Fruit fly (Drosophila melanogaster) whole organism, embryonic: ENCODE results near the gene Irk1.

Experiments
- B-H2 ChIP-seq: fragments of 200-800 bp; sonication (Bioruptor generic); optimal IDR thresholded peaks from 2 replicates; lab custom pipeline; 2018; ENCODE audit warnings: missing biosample characterization, mild to moderate bottlenecking, missing genetic modification characterization
- BEAF-32 ChIP-seq: fragments of 200-800 bp; sonication (Bioruptor generic); optimal IDR thresholded peaks from 3 replicates; lab custom pipeline; 2017; ENCODE audit warnings: missing biosample characterization, missing genetic modification characterization, mild to moderate bottlenecking, moderate library complexity, missing genetic modification reagents
- Bdp1 ChIP-seq: fragments of 200-800 bp; sonication (Bioruptor generic); optimal IDR thresholded peaks from 3 replicates; lab custom pipeline; 2016; ENCODE audit warnings: missing biosample characterization, missing genetic modification characterization
- Blimp-1 ChIP-seq: fragments of 200-800 bp; sonication (Bioruptor generic); optimal IDR thresholded peaks from 3 replicates; lab custom pipeline; 2018; ENCODE audit warnings: missing biosample characterization, missing genetic modification characterization, mild to moderate bottlenecking, moderate library complexity, missing genetic modification reagents
- CG10147 ChIP-seq: fragments of 200-800 bp; sonication (Bioruptor generic); optimal IDR thresholded peaks from 2 replicates; lab custom pipeline; 2019; ENCODE audit warnings: missing biosample characterization, mild to moderate bottlenecking, missing genetic modification characterization, moderate library complexity
- CG10543 ChIP-seq: fragments of 200-800 bp; sonication (Bioruptor generic); optimal IDR thresholded peaks from 3 replicates; lab custom pipeline; 2017; ENCODE audit warnings: missing biosample characterization, mild to moderate bottlenecking, missing genetic modification characterization, moderate library complexity
- CG13287 ChIP-seq: fragments of 200-800 bp; sonication (Bioruptor generic); IDR thresholded peaks from 2 replicates; pipeline ENCODE4 v1.3.6; 2022; ENCODE audit warnings: missing biosample characterization, missing genetic modification characterization; ENCODE audit not compliant: partially characterized antibody
- CG14050 ChIP-seq: fragments of 200-800 bp; sonication (Bioruptor generic); IDR thresholded peaks from 3 replicates; pipeline ENCODE4 v1.3.6; 2022; ENCODE audit warnings: missing biosample characterization, missing genetic modification characterization
- CG15601 ChIP-seq: fragments of 200-800 bp; sonication (Bioruptor generic); optimal IDR thresholded peaks from 3 replicates; lab custom pipeline; 2019; ENCODE audit warnings: missing biosample characterization, mild to moderate bottlenecking, missing genetic modification characterization, moderate library complexity
- CG1603 ChIP-seq: fragments of 200-800 bp; sonication (Bioruptor generic); optimal IDR thresholded peaks from 2 replicates; lab custom pipeline; 2019; ENCODE audit warnings: missing biosample characterization, mild to moderate bottlenecking, missing genetic modification characterization, moderate library complexity
- CG18011 ChIP-seq: fragments of 200-800 bp; sonication (Bioruptor generic); optimal IDR thresholded peaks from 2 replicates; lab custom pipeline; 2017; ENCODE audit warnings: missing biosample characterization, missing genetic modification characterization, mild to moderate bottlenecking, moderate library complexity, missing genotype
- CG2889 ChIP-seq: fragments of 200-800 bp; sonication (Bioruptor generic); IDR thresholded peaks from 3 replicates; pipeline ENCODE4 v1.3.6; 2022; ENCODE audit warnings: missing biosample characterization, missing genetic modification characterization
- CG34376 ChIP-seq: fragments of 200-800 bp; sonication (Bioruptor generic); optimal IDR thresholded peaks from 2 replicates; lab custom pipeline; 2018; ENCODE audit warnings: missing biosample characterization, mild to moderate bottlenecking, missing genetic modification characterization
- CG3847 ChIP-seq: fragments of 200-800 bp; sonication (Bioruptor generic); IDR thresholded peaks from 2 replicates; pipeline ENCODE4 v1.3.6; 2022; ENCODE audit warnings: missing biosample characterization, missing genetic modification characterization
- CG4820 ChIP-seq: fragments of 200-800 bp; sonication (Bioruptor generic); optimal IDR thresholded peaks from 3 replicates; lab custom pipeline; 2016; ENCODE audit warnings: missing biosample characterization, missing genetic modification characterization
- CG7556 ChIP-seq: fragments of 200-800 bp; sonication (Bioruptor generic); optimal IDR thresholded peaks from 2 replicates; lab custom pipeline; 2017; ENCODE audit warnings: missing biosample characterization, mild to moderate bottlenecking, missing genetic modification characterization
- CG9215 ChIP-seq: fragments of 200-800 bp; sonication (Bioruptor generic); IDR thresholded peaks from 2 replicates; pipeline ENCODE4 v1.3.6; 2022; ENCODE audit warnings: missing biosample characterization, missing genetic modification characterization
- Chrac-16 ChIP-seq: fragments of 200-800 bp; sonication (Bioruptor generic); optimal IDR thresholded peaks from 3 replicates; lab custom pipeline; 2016; ENCODE audit warnings: missing biosample characterization, missing genetic modification characterization
- D ChIP-seq, 2 experiments: fragments of 200-800 bp in 1 of 2; fragments of >200 bp in 1 of 2; sonication (Bioruptor generic) in 1 of 2; optimal IDR thresholded peaks; 2 replicates in 1 of 2; 3 replicates in 1 of 2; lab custom pipeline; 2017; ENCODE audit warnings: mild to moderate bottlenecking in 1 of 2, missing biosample characterization in 1 of 2, missing genetic modification characterization in 1 of 2, missing genetic modification reagents in 1 of 2
- Deaf1 ChIP-seq: fragments of 200-800 bp; optimal IDR thresholded peaks from 3 replicates; lab custom pipeline; 2019; ENCODE audit warnings: missing biosample characterization, mild to moderate bottlenecking, missing genetic modification characterization, moderate library complexity
- ERR ChIP-seq: fragments of 200-800 bp; sonication (Bioruptor generic); optimal IDR thresholded peaks from 2 replicates; lab custom pipeline; 2016; ENCODE audit warnings: missing biosample characterization, missing genetic modification characterization
- Hmr ChIP-seq: fragments of 200-800 bp; sonication (Bioruptor generic); optimal IDR thresholded peaks from 3 replicates; lab custom pipeline; 2017; ENCODE audit warnings: mild to moderate bottlenecking, missing biosample characterization, missing genetic modification reagents, missing genetic modification characterization
- Opbp ChIP-seq: fragments of 200-800 bp; sonication (Bioruptor generic); IDR thresholded peaks from 3 replicates; pipeline ENCODE4 v1.3.6; 2022; ENCODE audit warnings: missing biosample characterization, missing genetic modification characterization; ENCODE audit not compliant: partially characterized antibody
- Optix ChIP-seq: fragments of 200-800 bp; sonication (Bioruptor generic); IDR thresholded peaks from 3 replicates; pipeline ENCODE4 v1.3.6; 2022; ENCODE audit warnings: missing biosample characterization, missing genetic modification characterization
- Rx ChIP-seq: fragments of 200-800 bp; sonication (Bioruptor generic); IDR thresholded peaks from 2 replicates; pipeline ENCODE4 v1.3.6; 2022; ENCODE audit warnings: missing biosample characterization, missing genetic modification characterization
- Usf ChIP-seq: fragments of 200-800 bp; sonication (Bioruptor generic); optimal IDR thresholded peaks from 2 replicates; lab custom pipeline; 2017; ENCODE audit warnings: missing genotype, missing biosample characterization, missing genetic modification characterization
- chif ChIP-seq, 2 experiments: fragments of 200-800 bp; sonication (Bioruptor generic); optimal IDR thresholded peaks; 3 replicates each; lab custom pipeline; 2016; ENCODE audit warnings: missing biosample characterization in 2 of 2, missing genetic modification characterization in 2 of 2
- corto ChIP-seq: fragments of 200-800 bp; sonication (Bioruptor generic); optimal IDR thresholded peaks from 2 replicates; lab custom pipeline; 2016; ENCODE audit warnings: missing biosample characterization, mild to moderate bottlenecking, missing genetic modification characterization, moderate library complexity
- da ChIP-seq: fragments of 200-800 bp; sonication (Bioruptor generic); optimal IDR thresholded peaks from 2 replicates; lab custom pipeline; 2016; ENCODE audit warnings: missing biosample characterization, missing genetic modification characterization
- esg ChIP-seq: fragments of 200-800 bp; sonication (Bioruptor generic); conservative IDR thresholded peaks from 2 replicates; pipeline ENCODE4 v1.3.6; 2022; ENCODE audit warnings: missing biosample characterization, missing genetic modification characterization
- gfzf ChIP-seq: fragments of 200-800 bp; sonication (Bioruptor generic); optimal IDR thresholded peaks from 2 replicates; lab custom pipeline; 2016; ENCODE audit warnings: missing biosample characterization, mild to moderate bottlenecking, missing genetic modification characterization, moderate library complexity
- grn ChIP-seq: fragments of 200-800 bp; sonication (Bioruptor generic); optimal IDR thresholded peaks from 3 replicates; lab custom pipeline; 2017; ENCODE audit warnings: missing biosample characterization, missing genetic modification characterization
- hkb ChIP-seq, 2 experiments: fragments of 200-800 bp in 1 of 2; fragments of >200 bp in 1 of 2; sonication (Bioruptor generic) in 1 of 2; IDR thresholded peaks in 1 of 2; optimal IDR thresholded peaks in 1 of 2; 2 replicates each; pipeline versions ENCODE4 v1.3.6 to Lab custom; 2017 to 2022; ENCODE audit warnings: missing biosample characterization in 1 of 2, missing genetic modification characterization in 1 of 2
- jigr1 ChIP-seq: fragments of 200-800 bp; sonication (Bioruptor generic); IDR thresholded peaks from 3 replicates; pipeline ENCODE4 v1.3.6; 2022; ENCODE audit warnings: missing biosample characterization, missing genetic modification characterization
- lbe ChIP-seq: fragments of 200-800 bp; sonication (Bioruptor generic); optimal IDR thresholded peaks from 2 replicates; lab custom pipeline; 2016; ENCODE audit warnings: missing biosample characterization, mild to moderate bottlenecking, missing genetic modification characterization
- luna ChIP-seq: fragments of 200-800 bp; sonication (Bioruptor generic); optimal IDR thresholded peaks from 2 replicates; lab custom pipeline; 2016; ENCODE audit warnings: missing biosample characterization, missing genetic modification characterization
- mam ChIP-seq: fragments of 200-800 bp; sonication (Bioruptor generic); optimal IDR thresholded peaks from 3 replicates; lab custom pipeline; 2016; ENCODE audit warnings: missing biosample characterization, missing genetic modification characterization
- onecut ChIP-seq: fragments of 200-800 bp; sonication (Bioruptor generic); IDR thresholded peaks from 2 replicates; pipeline ENCODE4 v1.3.6; 2022; ENCODE audit warnings: missing biosample characterization, missing genetic modification characterization
- salm ChIP-seq: fragments of 200-800 bp; sonication (Bioruptor generic); optimal IDR thresholded peaks from 2 replicates; lab custom pipeline; 2018; ENCODE audit warnings: missing biosample characterization, mild to moderate bottlenecking, missing genetic modification characterization
- sob ChIP-seq: fragments of 200-800 bp; sonication (Bioruptor generic); IDR thresholded peaks from 2 replicates; pipeline ENCODE4 v1.3.6; 2022; ENCODE audit warnings: missing biosample characterization, missing genetic modification characterization
- tin ChIP-seq: fragments of 200-800 bp; sonication (Bioruptor generic); optimal IDR thresholded peaks from 3 replicates; lab custom pipeline; 2016; ENCODE audit warnings: missing biosample characterization, missing genetic modification characterization
- tx ChIP-seq: fragments of 200-800 bp; sonication (Bioruptor generic); optimal IDR thresholded peaks from 2 replicates; lab custom pipeline; 2016; ENCODE audit warnings: missing biosample characterization, missing genetic modification characterization
- unc-4 ChIP-seq: fragments of 200-800 bp; sonication (Bioruptor generic); IDR thresholded peaks from 2 replicates; pipeline ENCODE4 v1.3.6; 2022; ENCODE audit warnings: missing biosample characterization, missing genetic modification characterization; ENCODE audit not compliant: partially characterized antibody
- zf30C ChIP-seq: fragments of 200-800 bp; sonication (Bioruptor generic); optimal IDR thresholded peaks from 3 replicates; lab custom pipeline; 2018; ENCODE audit warnings: missing biosample characterization, mild to moderate bottlenecking, missing genetic modification characterization

Gene Irk1

DNA sequence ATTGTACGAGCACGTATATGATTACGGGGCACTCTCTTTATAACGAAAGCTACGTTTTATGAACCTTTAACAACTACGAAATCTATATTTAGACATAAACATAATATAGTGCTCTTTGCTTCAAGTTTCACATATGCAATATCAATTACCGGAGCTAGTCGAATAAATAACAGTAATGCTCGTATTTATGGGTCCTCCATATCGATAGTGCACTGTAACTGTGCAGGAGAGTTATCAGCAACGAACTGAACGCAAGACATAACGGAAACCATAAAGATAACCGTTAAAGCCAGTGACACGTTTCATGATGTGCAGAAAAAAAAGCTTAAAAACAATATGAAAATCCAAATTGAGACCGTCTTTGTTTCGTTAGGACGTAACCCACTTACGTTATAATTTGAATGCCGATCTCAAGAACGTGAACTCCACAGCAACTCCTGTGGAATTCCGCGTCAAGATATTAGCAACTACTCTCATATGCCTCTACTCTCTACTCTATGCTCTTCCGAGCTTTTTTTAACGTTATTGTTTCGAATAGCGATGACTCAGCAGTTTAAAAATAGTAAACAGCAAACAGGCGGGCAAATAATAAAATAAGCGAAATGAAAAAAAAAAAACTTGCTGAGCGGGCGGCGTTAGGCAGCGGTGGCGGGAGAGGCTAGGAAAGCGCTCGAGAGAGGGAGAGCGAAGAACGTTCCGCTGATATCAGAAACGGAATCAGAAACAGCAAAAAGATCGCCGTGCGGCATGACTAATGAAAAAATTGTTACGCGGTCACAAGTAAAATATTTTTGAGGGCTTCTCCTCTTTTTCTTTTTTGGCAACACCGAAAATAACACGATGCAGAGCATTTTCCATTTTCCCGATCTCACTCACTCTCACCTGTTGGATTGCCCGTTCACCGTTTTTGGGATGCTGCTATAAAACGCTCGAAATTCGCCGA lies 22.1 kb downstream of the Irk1 start (continued):
- peak; percentile 68 for TF ChIP-seq B-H2 (GFP tag; lab: Kevin White, UChicago)
- TF ChIP-seq jigr1 (GFP tag; lab: Robert Waterston, UW) = 0 out of 3 replicates have a peak, but pooled peaks have one; percentile 15
- TF ChIP-seq da (GFP tag; lab: Kevin White, UChicago) = peak; percentile 2
- no peak for TF ChIP-seq grn (GFP tag; lab: Kevin White, UChicago)
- TF ChIP-seq mam = peak; percentile 74
- TF ChIP-seq CG9215 (GFP tag; lab: Robert Waterston, UW) = peak; percentile 44; the same call in 1 of the 2 replicates
- no peak for TF ChIP-seq CG2889 (GFP tag; lab: Robert Waterston, UW)
- peak; percentile 66 for TF ChIP-seq ERR (GFP tag; lab: Kevin White, UChicago)
- TF ChIP-seq CG34376 (GFP tag; lab: Kevin White, UChicago) = peak; percentile 9
- TF ChIP-seq D (optimal IDR thresholded peaks at IDR 0.05; lab: Kevin White, UChicago) = no peak
- TF ChIP-seq D (GFP tag; optimal IDR thresholded peaks at IDR 0.05; lab: Kevin White, UChicago) = peak; percentile 34
- peak; percentile 36 for TF ChIP-seq CG18011 (GFP tag; lab: Kevin White, UChicago)

DNA sequence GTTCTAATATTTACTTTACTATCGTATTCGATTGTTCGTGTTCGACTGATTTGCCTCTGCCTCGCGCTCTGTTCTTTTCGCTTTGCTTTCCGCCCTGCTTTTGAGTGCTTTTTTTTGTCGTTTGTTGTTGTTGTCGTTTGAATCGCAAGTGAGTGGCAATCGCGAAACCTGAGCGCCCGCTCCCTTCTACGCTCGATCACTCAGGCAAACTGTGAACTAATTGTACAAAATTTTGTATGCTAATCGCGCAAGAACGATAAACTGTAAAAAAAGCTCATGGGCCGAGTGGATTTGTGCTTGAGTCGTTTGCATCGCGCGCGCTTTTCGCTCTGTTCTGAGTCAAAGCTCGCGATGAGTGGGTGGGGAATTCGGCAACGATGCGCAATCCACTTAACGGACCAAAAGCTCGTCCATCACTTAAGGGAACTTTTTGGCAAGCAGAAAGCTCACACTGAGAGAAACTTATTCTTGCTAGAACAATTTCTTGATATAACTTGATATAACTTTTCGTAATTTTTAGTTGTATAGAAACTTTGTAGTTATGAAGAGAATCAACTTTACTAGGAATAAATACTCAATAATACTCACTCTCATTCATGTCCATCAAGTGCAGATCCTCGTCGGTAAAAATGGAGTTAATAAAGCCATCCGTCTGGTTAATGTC lies 23.1 kb downstream of the Irk1 start:
- no peak for TF ChIP-seq salm
- TF ChIP-seq CG4820 (GFP tag; lab: Kevin White, UChicago) = no peak
- TF ChIP-seq esg (GFP tag; lab: Robert Waterston, UW) = no peak
- TF ChIP-seq Rx (GFP tag; lab: Robert Waterston, UW) = 0 out of 2 replicates have a peak, but pooled peaks have one; percentile 12
- TF ChIP-seq corto (GFP tag; lab: Kevin White, UChicago) = peak; percentile 44
- TF ChIP-seq CG10147 (GFP tag; lab: Kevin White, UChicago) = peak; percentile 3
- no peak for TF ChIP-seq CG3847 (GFP tag; lab: Robert Waterston, UW)
- peak; percentile 28 for TF ChIP-seq Hmr (GFP tag; lab: Kevin White, UChicago)
- TF ChIP-seq CG15601 = no peak
- no peak for TF ChIP-seq Bdp1 (GFP tag; lab: Kevin White, UChicago)
- peak; percentile 79 for TF ChIP-seq CG10543 (GFP tag; lab: Kevin White, UChicago)
- peak; percentile 43 for TF ChIP-seq Deaf1 (tag; lab: Kevin White, UChicago)
- TF ChIP-seq CG13287 = peak; percentile 36; the same call in 1 of the 2 replicates
- TF ChIP-seq hkb (optimal IDR thresholded peaks at IDR 0.05; lab: Kevin White, UChicago) = no peak
- TF ChIP-seq hkb (GFP tag; IDR thresholded peaks at IDR 0.05; lab: Robert Waterston, UW) = 0 out of 2 replicates have a peak, but pooled peaks have one; percentile 42
- peak; percentile 76 for TF ChIP-seq zf30C (GFP tag; lab: Kevin White, UChicago)
- TF ChIP-seq Blimp-1 = peak; percentile 9
- TF ChIP-seq Opbp (GFP tag; lab: Robert Waterston, UW) = no peak
- TF ChIP-seq Optix (GFP tag; lab: Robert Waterston, UW) = no peak
- TF ChIP-seq CG7556 (GFP tag; lab: Kevin White, UChicago) = peak; percentile 9
- TF ChIP-seq lbe (GFP tag; lab: Kevin White, UChicago) = peak; percentile 1
- no peak for TF ChIP-seq gfzf
- TF ChIP-seq tin (GFP tag; lab: Kevin White, UChicago) = no peak
- peak; percentile 9 for TF ChIP-seq Chrac-16
- peak; percentile 34; the same call in 1 of the 3 replicates for TF ChIP-seq CG14050
- peak; percentile 55 for TF ChIP-seq sob (GFP tag; lab: Robert Waterston, UW)
- TF ChIP-seq CG1603 (tag; lab: Kevin White, UChicago) = peak; percentile 34
- TF ChIP-seq onecut = no peak
- TF ChIP-seq tx (GFP tag; lab: Kevin White, UChicago) = peak; percentile 2
- no peak for TF ChIP-seq chif (GFP tag; optimal IDR thresholded peaks at IDR 0.05; lab: Kevin White, UChicago)
- no peak for TF ChIP-seq BEAF-32
- no peak for TF ChIP-seq Usf (GFP tag; lab: Kevin White, UChicago)
- TF ChIP-seq unc-4 (GFP tag; lab: Robert Waterston, UW) = peak; percentile 40; the same call in 1 of the 2 replicates
- no peak for TF ChIP-seq luna (GFP tag; lab: Kevin White, UChicago)
